Worm (Caenorhabditis elegans): Measurements from ENCODE around the gene ugt-18.

The ugt-18 gene

DNA sequence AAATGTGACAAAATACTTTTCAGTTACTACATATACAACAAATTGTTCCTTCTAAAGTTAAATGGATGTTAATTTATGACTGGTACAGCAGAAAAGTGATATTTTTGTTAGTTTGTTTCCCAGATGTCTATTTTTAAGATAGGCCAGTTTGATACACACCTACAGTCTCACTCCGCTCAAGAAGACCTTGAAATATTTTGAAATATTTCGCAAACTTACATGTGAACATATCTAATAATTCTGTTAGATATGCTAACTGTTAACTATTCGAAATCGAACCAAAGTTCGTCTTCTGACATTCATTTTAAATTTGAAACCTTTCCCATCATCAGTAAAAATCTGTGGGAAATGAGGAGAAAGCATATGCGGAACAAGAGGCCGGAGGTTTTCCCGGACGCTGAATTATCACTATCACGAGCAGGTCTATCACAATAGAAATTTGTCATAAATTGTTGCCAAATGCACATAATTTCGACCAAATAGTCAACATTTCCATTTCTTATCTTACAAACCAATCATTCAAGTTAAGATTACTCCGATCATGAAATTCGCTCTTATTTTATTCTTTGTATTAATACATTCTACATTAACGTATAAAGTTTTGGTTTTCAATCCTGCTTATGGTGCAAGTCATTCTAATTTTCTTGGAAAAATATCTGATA is at the start of gene ugt-18, which contains the start of gene ZC443.4:
ugt-18 (plus strand) TSS at position 469 of the 662 bp plus-strand sequence.
ZC443.4 (minus strand) TSS at position 95 of the 662 bp plus-strand sequence.
- TF ChIP-seq daf-16 (GFP tag; optimal IDR thresholded peaks at IDR 0.05) = no peak
- peak; percentile 28 for TF ChIP-seq daf-16 (tag; optimal IDR thresholded peaks at IDR 0.05)
- TF ChIP-seq zfp-2 (tag; optimal IDR thresholded peaks at IDR 0.05) = no peak
- TF ChIP-seq pqm-1 (tag; optimal IDR thresholded peaks at IDR 0.05) = peak; percentile 60
- peak in 1 of 2 experiments; percentile 63 for TF ChIP-seq unc-62 (GFP tag; optimal IDR thresholded peaks at IDR 0.05 in 1 of 2)
- no peak for TF ChIP-seq unc-62 (tag; optimal IDR thresholded peaks at IDR 0.05)
- 0 out of 2 replicates have a peak, but pooled peaks have one; percentile 10 for TF ChIP-seq dmd-6 (GFP tag; IDR thresholded peaks at IDR 0.05)
- TF ChIP-seq nhr-76 (tag; optimal IDR thresholded peaks at IDR 0.05) = no peak
- peak; percentile 62 for TF ChIP-seq nhr-28 (tag; optimal IDR thresholded peaks at IDR 0.05)
- TF ChIP-seq nhr-77 (tag; optimal IDR thresholded peaks at IDR 0.05) = peak; percentile 56

ce11 chrV:12773222-12773621 is 46.8 kb upstream of the ugt-18 start, which contains the start of gene ZC455.1:
Gene ZC455.1, plus strand, starts transcription at chrV:12773522.
- TF ChIP-seq R02D3.7 (tag; optimal IDR thresholded peaks at IDR 0.05) (no peak), skn-1 (tag; optimal IDR thresholded peaks at IDR 0.05) (no peak), ceh-82 (tag; optimal IDR thresholded peaks at IDR 0.05) (no peak), ama-1 (optimal IDR thresholded peaks at IDR 0.05) (no peak), vab-7 (GFP tag; IDR thresholded peaks at IDR 0.05) (no peak)

- TF ChIP-seq ztf-7 (tag; optimal IDR thresholded peaks at IDR 0.05) = no peak
- no peak for TF ChIP-seq F10B5.3 (tag; optimal IDR thresholded peaks at IDR 0.05)
- no peak for TF ChIP-seq dpl-1 (GFP tag; optimal IDR thresholded peaks at IDR 0.05)
- no peak for TF ChIP-seq aly-2 (tag; optimal IDR thresholded peaks at IDR 0.05)
- TF ChIP-seq hlh-11 (tag; optimal IDR thresholded peaks at IDR 0.05) = no peak
- no peak for TF ChIP-seq ceh-28 (tag; optimal IDR thresholded peaks at IDR 0.05)
- TF ChIP-seq dmd-6 (GFP tag; IDR thresholded peaks at IDR 0.05) = no peak
- no peak for TF ChIP-seq lin-1 (GFP tag; IDR thresholded peaks at IDR 0.05)
- no peak for TF ChIP-seq jun-1 (tag; optimal IDR thresholded peaks at IDR 0.05)
- no peak for TF ChIP-seq lin-29 (GFP tag; IDR thresholded peaks at IDR 0.05)
- no peak for TF ChIP-seq daf-8 (GFP tag; IDR thresholded peaks at IDR 0.05)
- TF ChIP-seq arid-1 (GFP tag; conservative IDR thresholded peaks at IDR 0.05) = no peak
- no peak for TF ChIP-seq zip-11 (GFP tag; IDR thresholded peaks at IDR 0.05)
- TF ChIP-seq snpc-4 (tag; optimal IDR thresholded peaks at IDR 0.05) = no peak
- TF ChIP-seq aha-1 (tag) = no peak
- TF ChIP-seq nhr-77 (tag; optimal IDR thresholded peaks at IDR 0.05) = no peak
Measured at ce11 chrV:12773852-12774251, 46.2 kb upstream of the ugt-18 start.

DNA sequence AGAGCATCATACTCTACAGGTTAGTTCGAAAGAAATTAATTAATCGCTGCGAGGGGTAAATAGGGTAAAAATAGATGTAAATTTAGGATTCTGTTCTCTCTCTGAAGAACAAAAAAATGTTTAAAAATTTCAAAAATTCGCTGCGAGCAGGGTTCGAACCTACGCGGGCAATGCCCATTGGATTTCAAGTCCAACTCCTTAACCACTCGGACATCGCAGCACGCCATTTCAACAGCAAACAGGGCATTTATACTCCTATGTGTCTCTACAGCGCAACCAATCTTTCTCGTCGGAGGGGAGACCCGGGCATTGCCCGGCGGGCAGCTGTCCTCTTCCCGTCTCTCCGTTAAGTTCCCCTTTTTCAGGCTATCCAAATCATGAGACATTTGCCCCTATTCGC is 39.8 kb upstream of the ugt-18 start:
- TF ChIP-seq nhr-48 (tag; optimal IDR thresholded peaks at IDR 0.05) = peak; percentile 0
- TF ChIP-seq nhr-28 (tag; optimal IDR thresholded peaks at IDR 0.05) = peak; percentile 21
- peak; percentile 31 for TF ChIP-seq spr-1 (tag; optimal IDR thresholded peaks at IDR 0.05)
- peak; percentile 22 to 62 for TF ChIP-seq daf-16 (GFP tag; optimal IDR thresholded peaks at IDR 0.05)
- TF ChIP-seq daf-16 (tag; optimal IDR thresholded peaks at IDR 0.05) = no peak
- TF ChIP-seq nhr-237 (tag; optimal IDR thresholded peaks at IDR 0.05) = no peak
- no peak for TF ChIP-seq ZK337.2 (GFP tag; IDR thresholded peaks at IDR 0.05)
- TF ChIP-seq jun-1 (tag; optimal IDR thresholded peaks at IDR 0.05) = no peak
- TF ChIP-seq lin-38 (GFP tag; IDR thresholded peaks at IDR 0.05) = no peak
- peak; percentile 66 for TF ChIP-seq lir-3 (tag; optimal IDR thresholded peaks at IDR 0.05)
- TF ChIP-seq zip-2 (tag; optimal IDR thresholded peaks at IDR 0.05) = no peak
- TF ChIP-seq Y75B8A.6 (GFP tag; IDR thresholded peaks at IDR 0.05) = peak; percentile 55; the same call in 1 of the 2 replicates
- TF ChIP-seq rbr-2 (tag; optimal IDR thresholded peaks at IDR 0.05) = peak; percentile 59
- TF ChIP-seq ceh-32 (tag; optimal IDR thresholded peaks at IDR 0.05; ENCODE audit: poor library complexity) = no peak
- 0 out of 2 replicates have a peak, but pooled peaks have one; percentile 21 for TF ChIP-seq saeg-2 (GFP tag; IDR thresholded peaks at IDR 0.05)
- TF ChIP-seq zag-1 (tag; optimal IDR thresholded peaks at IDR 0.05) = no peak
- TF ChIP-seq lsy-2 (tag; optimal IDR thresholded peaks at IDR 0.05) = no peak
- peak; percentile 92 for TF ChIP-seq Y105C5A.15 (GFP tag; IDR thresholded peaks at IDR 0.05)
- peak; percentile 75 for TF ChIP-seq zip-11 (GFP tag; IDR thresholded peaks at IDR 0.05)
- no peak for TF ChIP-seq mdl-1 (tag; optimal IDR thresholded peaks at IDR 0.05)
- TF ChIP-seq ceh-82 (tag; optimal IDR thresholded peaks at IDR 0.05) = no peak
- TF ChIP-seq nhr-42 (GFP tag; IDR thresholded peaks at IDR 0.05) = no peak
- peak; percentile 84 for TF ChIP-seq tra-1 (GFP tag; IDR thresholded peaks at IDR 0.05)
- no peak for TF ChIP-seq ceh-28 (tag; optimal IDR thresholded peaks at IDR 0.05)
- peak; percentile 57 for TF ChIP-seq unc-130 (GFP tag; optimal IDR thresholded peaks at IDR 0.05)

All from whole organism, L4 larva.